Worm (Caenorhabditis elegans): ENCODE data around the gene K08C7.6.

DNA sequence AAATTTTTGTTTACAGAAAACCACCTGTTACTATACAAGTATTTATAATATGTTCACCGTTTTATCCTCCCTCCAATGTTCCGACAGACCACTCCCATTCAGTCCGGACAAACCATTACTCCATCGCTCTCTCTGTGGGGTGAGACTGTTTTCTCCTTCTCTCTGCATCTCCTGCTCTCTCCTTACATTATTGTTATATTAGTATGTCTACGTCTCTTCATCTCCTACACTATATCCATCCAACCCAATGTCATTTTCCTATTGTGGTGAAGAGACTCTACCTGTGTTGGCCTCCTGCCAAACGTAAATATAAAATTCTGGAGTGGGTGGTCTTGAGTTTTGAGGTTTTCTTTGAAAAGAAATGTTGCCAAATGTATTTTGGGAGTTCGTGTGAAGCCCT is 28.9 kb upstream of the K08C7.6 start:
- TF ChIP-seq skn-1 (tag; optimal IDR thresholded peaks at IDR 0.05) (no peak), grh-1 (GFP tag; IDR thresholded peaks at IDR 0.05) (no peak)
